Fruit fly (Drosophila melanogaster) whole organism, wandering third instar larva: ENCODE data around the gene st.

Experiments used
- Abd-B ChIP-seq: fragments of >200 bp; optimal IDR thresholded peaks from 2 replicates; lab custom pipeline; 2017; ENCODE audit warnings: missing biosample characterization, missing genetic modification characterization
- Dfd ChIP-seq: fragments of >200 bp; optimal IDR thresholded peaks from 2 replicates; lab custom pipeline; 2017; ENCODE audit warnings: missing biosample characterization, missing genetic modification characterization
- GATAd ChIP-seq: sonication (Bioruptor generic); optimal IDR thresholded peaks from 2 replicates; lab custom pipeline; 2016; ENCODE audit warnings: missing biosample characterization, missing genetic modification characterization
- Hnf4 ChIP-seq: fragments of 200-800 bp; sonication (Bioruptor generic); optimal IDR thresholded peaks from 2 replicates; lab custom pipeline; 2016; ENCODE audit warnings: missing biosample characterization, mild to moderate bottlenecking, missing genetic modification characterization
- Hr78 ChIP-seq: fragments of >200 bp; optimal IDR thresholded peaks from 2 replicates; lab custom pipeline; 2017; ENCODE audit warnings: missing biosample characterization, missing genetic modification characterization
- Hr83 ChIP-seq: fragments of 200-300 bp; sonication (Bioruptor generic); optimal IDR thresholded peaks from 2 replicates; lab custom pipeline; 2016; ENCODE audit warnings: missing biosample characterization, mild to moderate bottlenecking, missing genetic modification characterization, moderate library complexity; ENCODE audit not compliant: poor library complexity, severe bottlenecking
- Jra ChIP-seq: sonication (Bioruptor generic); optimal IDR thresholded peaks from 2 replicates; lab custom pipeline; 2016; ENCODE audit warnings: missing biosample characterization, missing genetic modification characterization
- Mio ChIP-seq: sonication (Bioruptor generic); optimal IDR thresholded peaks from 2 replicates; lab custom pipeline; 2016; ENCODE audit warnings: missing biosample characterization, missing genetic modification characterization
- Myc ChIP-seq: fragments of >200 bp; optimal IDR thresholded peaks from 2 replicates; lab custom pipeline; 2017
- N ChIP-seq: fragments of >200 bp; optimal IDR thresholded peaks from 2 replicates; lab custom pipeline; 2018; ENCODE audit warnings: missing biosample characterization, missing external identifiers, missing genetic modification characterization
- OdsH ChIP-seq: fragments of 200-800 bp; sonication (Bioruptor generic); optimal IDR thresholded peaks from 2 replicates; lab custom pipeline; 2016; ENCODE audit warnings: missing biosample characterization, mild to moderate bottlenecking, missing genetic modification characterization
- Sp1 ChIP-seq: fragments of 200-800 bp; sonication (Bioruptor generic); optimal IDR thresholded peaks from 3 replicates; lab custom pipeline; 2019; ENCODE audit warnings: missing biosample characterization, mild to moderate bottlenecking, missing genetic modification characterization, moderate library complexity
- Vsx2 ChIP-seq: fragments of 200-300, 225-300 bp; sonication (Bioruptor generic); optimal IDR thresholded peaks from 2 replicates; lab custom pipeline; 2018; ENCODE audit warnings: missing biosample characterization, missing genetic modification characterization; ENCODE audit not compliant: partially characterized antibody
- br ChIP-seq: fragments of 200-800 bp; sonication (Bioruptor generic); optimal IDR thresholded peaks from 2 replicates; lab custom pipeline; 2016; ENCODE audit warnings: missing biosample characterization, missing genetic modification characterization
- brk ChIP-seq: fragments of 200-800 bp; sonication (Bioruptor generic); optimal IDR thresholded peaks from 2 replicates; lab custom pipeline; 2016; ENCODE audit warnings: missing biosample characterization, mild to moderate bottlenecking, missing genetic modification characterization
- dl ChIP-seq, 2 experiments: fragments of 175-275, 200-275 bp in 1 of 2; fragments of 200-275 bp in 1 of 2; sonication (Bioruptor generic); optimal IDR thresholded peaks; lab custom pipeline; 2018; ENCODE audit warnings: mild to moderate bottlenecking in 2 of 2, missing biosample characterization in 2 of 2, missing genetic modification characterization in 2 of 2, moderate library complexity in 2 of 2; ENCODE audit not compliant: partially characterized antibody in 2 of 2, insufficient read depth in 1 of 2
- dmrt93B ChIP-seq: fragments of 200-800 bp; sonication (Bioruptor generic); optimal IDR thresholded peaks from 2 replicates; lab custom pipeline; 2018; ENCODE audit warnings: missing biosample characterization, mild to moderate bottlenecking, missing genetic modification characterization
- dsf ChIP-seq: sonication (Bioruptor generic); optimal IDR thresholded peaks from 2 replicates; lab custom pipeline; 2016; ENCODE audit warnings: missing biosample characterization, missing genetic modification characterization, borderline replicate concordance
- ey ChIP-seq: fragments of 200-800 bp; sonication (Bioruptor generic); optimal IDR thresholded peaks from 2 replicates; lab custom pipeline; 2016; ENCODE audit warnings: missing biosample characterization, missing genetic modification characterization
- foxo ChIP-seq, 2 experiments: fragments of 200-800 bp; sonication (Bioruptor generic); optimal IDR thresholded peaks; 2 replicates in 1 of 2; 3 replicates in 1 of 2; lab custom pipeline; 2016 to 2017; ENCODE audit warnings: missing biosample characterization in 2 of 2, missing genetic modification characterization in 2 of 2
- h ChIP-seq: fragments of 200-800 bp; sonication (Bioruptor generic); optimal IDR thresholded peaks from 3 replicates; lab custom pipeline; 2016; ENCODE audit warnings: missing biosample characterization, mild to moderate bottlenecking, missing genetic modification characterization
- jim ChIP-seq: fragments of 175-275, 200-325 bp; sonication (Bioruptor generic); optimal IDR thresholded peaks from 2 replicates; lab custom pipeline; 2016; ENCODE audit warnings: missing biosample characterization, mild to moderate bottlenecking, missing genetic modification characterization
- lola ChIP-seq: fragments of >200 bp; optimal IDR thresholded peaks from 2 replicates; lab custom pipeline; 2017; ENCODE audit warnings: missing biosample characterization, missing genetic modification characterization
- pan ChIP-seq: fragments of >200 bp; optimal IDR thresholded peaks from 2 replicates; lab custom pipeline; 2017
- sv ChIP-seq: fragments of 200-800 bp; sonication (Bioruptor generic); optimal IDR thresholded peaks from 3 replicates; lab custom pipeline; 2016; ENCODE audit warnings: missing biosample characterization, missing genetic modification characterization
- tai ChIP-seq: sonication (Bioruptor generic); optimal IDR thresholded peaks from 2 replicates; lab custom pipeline; 2016; ENCODE audit warnings: missing biosample characterization, missing genetic modification characterization
- usp ChIP-seq: fragments of >200 bp; optimal IDR thresholded peaks from 2 replicates; lab custom pipeline; 2017; ENCODE audit warnings: missing biosample characterization, missing genetic modification characterization
- woc ChIP-seq: sonication (Bioruptor generic); optimal IDR thresholded peaks from 2 replicates; lab custom pipeline; 2016; ENCODE audit warnings: missing biosample characterization, mild to moderate bottlenecking, missing genetic modification characterization

st gene

DNA sequence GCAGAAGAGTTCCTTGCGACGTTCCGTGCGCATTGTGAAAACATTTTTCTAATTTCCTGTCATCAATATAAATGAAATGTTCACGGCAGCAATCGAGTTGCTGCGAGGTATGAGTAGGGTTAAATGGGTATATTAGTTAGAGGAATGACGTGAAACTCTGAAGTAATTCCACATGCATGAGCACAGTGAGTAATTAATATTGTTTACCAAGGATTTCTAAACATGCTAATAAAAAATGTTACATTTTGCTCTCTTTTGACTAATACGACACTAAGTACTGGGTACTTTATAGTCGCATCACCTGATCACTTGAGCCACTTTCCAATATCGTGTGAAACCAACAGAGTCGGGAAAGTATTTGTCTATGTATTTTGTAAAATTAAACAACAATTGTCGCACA lies 46.8 kb downstream of the st start:
- TF ChIP-seq h (GFP tag; lab: Kevin White, UChicago) (no peak), Hr83 (GFP tag; lab: Kevin White, UChicago) (no peak), OdsH (GFP tag; lab: Kevin White, UChicago) (no peak), Hr78 (GFP tag; lab: Kevin White, UChicago) (no peak), pan (lab: Kevin White, UChicago) (no peak), Abd-B (GFP tag; lab: Kevin White, UChicago) (no peak), brk (GFP tag; lab: Kevin White, UChicago) (no peak), woc (no peak), GATAd (GFP tag; lab: Kevin White, UChicago) (no peak), sv (no peak), tai (GFP tag; lab: Kevin White, UChicago) (no peak), dmrt93B (no peak), dsf (no peak), lola (GFP tag; lab: Kevin White, UChicago) (no peak), Dfd (GFP tag; lab: Kevin White, UChicago) (no peak)

dm6 chr3L:16545511-16545910 lies 48.1 kb downstream of the st start, which contains the start of gene CG13033:
Gene CG13033, minus strand, starts transcription at chr3L:16545628.
- no peak for TF ChIP-seq h (GFP tag; lab: Kevin White, UChicago)
- TF ChIP-seq br (GFP tag; lab: Kevin White, UChicago) = no peak
- no peak for TF ChIP-seq foxo (GFP tag; optimal IDR thresholded peaks at IDR 0.05; lab: Kevin White, UChicago)
- no peak for TF ChIP-seq Dfd (GFP tag; lab: Kevin White, UChicago)
- no peak for TF ChIP-seq Hnf4 (GFP tag; lab: Kevin White, UChicago)
- no peak for TF ChIP-seq N (GFP tag; lab: Kevin White, UChicago)
- TF ChIP-seq Sp1 (GFP tag; lab: Kevin White, UChicago) = no peak
- no peak for TF ChIP-seq dl (GFP tag; optimal IDR thresholded peaks at IDR 0.05; lab: Kevin White, UChicago; ENCODE audit: insufficient read depth in 1 of 2, partially characterized antibody in 2 of 2)
- TF ChIP-seq jim (GFP tag; lab: Kevin White, UChicago) = no peak

DNA sequence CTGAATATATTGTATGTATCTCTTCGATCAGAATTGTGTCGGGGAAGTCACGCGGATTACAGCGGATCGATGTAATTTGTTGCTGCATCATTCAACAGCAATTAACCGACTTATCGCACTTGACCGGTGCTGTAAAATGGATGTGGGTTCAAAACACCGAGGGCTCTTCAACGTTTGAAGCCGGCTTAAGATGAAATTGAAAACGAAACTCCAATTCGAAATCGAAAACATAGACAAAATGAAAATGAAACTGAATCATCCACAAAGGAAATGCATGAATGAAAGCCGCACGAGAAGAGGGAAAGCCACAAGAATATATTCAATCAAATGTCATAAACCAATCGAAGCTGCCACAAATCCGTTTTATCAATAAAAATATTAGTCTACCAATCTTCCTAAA lies 48.7 kb downstream of the st start:
- TF ChIP-seq sv = no peak
- TF ChIP-seq foxo (GFP tag; optimal IDR thresholded peaks at IDR 0.05; lab: Kevin White, UChicago) = no peak
- no peak for TF ChIP-seq ey (GFP tag; lab: Kevin White, UChicago)
- TF ChIP-seq Mio = no peak
- no peak for TF ChIP-seq Myc
- no peak for TF ChIP-seq usp (GFP tag; lab: Kevin White, UChicago)
- TF ChIP-seq Jra (GFP tag; lab: Kevin White, UChicago) = no peak
- no peak for TF ChIP-seq Vsx2
- TF ChIP-seq tai (GFP tag; lab: Kevin White, UChicago) = no peak
- TF ChIP-seq, all 38 proteins: peak for 0
